Comparison of ENCODE assay signal across 4 fruit fly cellular contexts in genomic region chr2L:9691230-9691629, dm6.
TF ChIP-seq lines count a peak whose summit lies in the region.

No protein-coding gene starts in this region.

- TF ChIP-seq CTCF in whole organism, embryonic (GFP tag; optimal IDR thresholded peaks at IDR 0.05; lab: Kevin White, UChicago), result no peak

TF ChIP-seq in whole organism, adult, 20 proteins besides CTCF, POLR2A, EP300 and RAD21:
- TF ChIP-seq CG33017 (tag; optimal IDR thresholded peaks at IDR 0.05; lab: Kevin White, UChicago) (no peak), CG1620 (GFP tag; optimal IDR thresholded peaks at IDR 0.05; lab: Kevin White, UChicago) (no peak), kay (GFP tag; lab: Kevin White, UChicago; ENCODE audit: borderline replicate concordance) (peak; percentile 70), CG14711 (tag; optimal IDR thresholded peaks at IDR 0.05; lab: Kevin White, UChicago) (no peak), CG7045 (GFP tag; optimal IDR thresholded peaks at IDR 0.05; lab: Kevin White, UChicago) (no peak), cic (GFP tag; optimal IDR thresholded peaks at IDR 0.05; lab: Kevin White, UChicago) (peak; percentile 64), Mnt (GFP tag; optimal IDR thresholded peaks at IDR 0.05; lab: Kevin White, UChicago) (no peak)

TF ChIP-seq in whole organism, embryonic, 481 proteins besides CTCF, POLR2A, EP300 and RAD21:
- TF ChIP-seq Hey (tag; optimal IDR thresholded peaks at IDR 0.05; lab: Kevin White, UChicago) (peak; percentile 63), CG34376 (GFP tag; optimal IDR thresholded peaks at IDR 0.05; lab: Kevin White, UChicago) (peak; percentile 21), Sin3A (optimal IDR thresholded peaks at IDR 0.05; lab: Kevin White, UChicago) (no peak), CG2120 (GFP tag; optimal IDR thresholded peaks at IDR 0.05; lab: Kevin White, UChicago) (no peak), esg (GFP tag; conservative IDR thresholded peaks at IDR 0.05; lab: Robert Waterston, UW) (no peak), CG3163 (GFP tag; optimal IDR thresholded peaks at IDR 0.05; lab: Kevin White, UChicago) (no peak), Hr39 (optimal IDR thresholded peaks at IDR 0.05; lab: Kevin White, UChicago) (no peak), CkIIα-i1 (GFP tag; IDR thresholded peaks at IDR 0.05; lab: Robert Waterston, UW) (no peak), Ssrp (tag; optimal IDR thresholded peaks at IDR 0.05; lab: Kevin White, UChicago) (no peak), kay (GFP tag; optimal IDR thresholded peaks at IDR 0.05; lab: Kevin White, UChicago) (no peak), chinmo (GFP tag; IDR thresholded peaks at IDR 0.05; lab: Robert Waterston, UW; ENCODE audit: partially characterized antibody) (0 out of 4 replicates have a peak, but pooled peaks have one; percentile 18), Side (GFP tag; optimal IDR thresholded peaks at IDR 0.05; lab: Kevin White, UChicago) (no peak), CG11695 (GFP tag; IDR thresholded peaks at IDR 0.05; lab: Robert Waterston, UW) (no peak), zfh1 (GFP tag; IDR thresholded peaks at IDR 0.05; lab: Robert Waterston, UW) (no peak), HmgD (GFP tag; optimal IDR thresholded peaks at IDR 0.05; lab: Kevin White, UChicago) (no peak), unc-4 (GFP tag; IDR thresholded peaks at IDR 0.05; lab: Robert Waterston, UW; ENCODE audit: partially characterized antibody) (no peak), dm (GFP tag; optimal IDR thresholded peaks at IDR 0.05; lab: Kevin White, UChicago) (no peak), exex (tag; optimal IDR thresholded peaks at IDR 0.05; lab: Kevin White, UChicago) (peak; percentile 78), sug (tag; optimal IDR thresholded peaks at IDR 0.05; lab: Kevin White, UChicago) (peak; percentile 91), phol (tag; optimal IDR thresholded peaks at IDR 0.05; lab: Kevin White, UChicago) (no peak), grn (GFP tag; optimal IDR thresholded peaks at IDR 0.05; lab: Kevin White, UChicago) (peak; percentile 14), hth (optimal IDR thresholded peaks at IDR 0.05; lab: Kevin White, UChicago) (no peak), mirr (GFP tag; optimal IDR thresholded peaks at IDR 0.05; lab: Kevin White, UChicago) (peak; percentile 5), CG8388 (GFP tag; optimal IDR thresholded peaks at IDR 0.05; lab: Kevin White, UChicago) (no peak), bbx (GFP tag; IDR thresholded peaks at IDR 0.05; lab: Robert Waterston, UW; ENCODE audit: partially characterized antibody) (no peak)

TF ChIP-seq in whole organism, prepupa, 60 proteins besides CTCF, POLR2A, EP300 and RAD21:
- TF ChIP-seq CG11294 (GFP tag; IDR thresholded peaks at IDR 0.05; lab: Robert Waterston, UW) (no peak), CG6276 (GFP tag; optimal IDR thresholded peaks at IDR 0.05; lab: Kevin White, UChicago) (peak; percentile 1), Eip78C (GFP tag; lab: Kevin White, UChicago) (peak; percentile 2), fkh (GFP tag; optimal IDR thresholded peaks at IDR 0.05; lab: Kevin White, UChicago) (peak; percentile 20)
TF ChIP-seq in whole organism, prepupa: peak in this region for 3.

TF ChIP-seq in whole organism, pupa, 21 proteins besides CTCF, POLR2A, EP300 and RAD21:
- TF ChIP-seq fd96Ca (GFP tag; IDR thresholded peaks at IDR 0.05; lab: Robert Waterston, UW) (no peak), CG12605 (GFP tag; IDR thresholded peaks at IDR 0.05; lab: Robert Waterston, UW) (0 out of 2 replicates have a peak, but pooled peaks have one; percentile 25)
